Fruit fly (Drosophila melanogaster) whole organism, wandering third instar larva: Measurements from ENCODE around the gene CG46303.

ENCODE experiments used
- CG32264 ChIP-seq: fragments of 200-800 bp; sonication (Bioruptor generic); optimal IDR thresholded peaks from 2 replicates; lab custom pipeline; 2016; ENCODE audit warnings: missing biosample characterization, missing genetic modification characterization
- CG9705 ChIP-seq: fragments of 200-800 bp; sonication (Bioruptor generic); optimal IDR thresholded peaks from 2 replicates; lab custom pipeline; 2018; ENCODE audit warnings: missing biosample characterization, mild to moderate bottlenecking, missing genetic modification characterization
- CrebA ChIP-seq: fragments of 200-800 bp; sonication (Bioruptor generic); optimal IDR thresholded peaks from 2 replicates; lab custom pipeline; 2016; ENCODE audit warnings: missing biosample characterization, mild to moderate bottlenecking, missing genetic modification characterization, borderline replicate concordance
- Dif ChIP-seq: fragments of 200-275, 200-300 bp; sonication (Bioruptor generic); optimal IDR thresholded peaks from 2 replicates; lab custom pipeline; 2018; ENCODE audit warnings: missing biosample characterization, missing genetic modification characterization; ENCODE audit not compliant: partially characterized antibody
- GATAd ChIP-seq: sonication (Bioruptor generic); optimal IDR thresholded peaks from 2 replicates; lab custom pipeline; 2016; ENCODE audit warnings: missing biosample characterization, missing genetic modification characterization
- HLH106 ChIP-seq: fragments of 200-800 bp; optimal IDR thresholded peaks from 3 replicates; lab custom pipeline; 2019; ENCODE audit warnings: missing biosample characterization, mild to moderate bottlenecking, missing genetic modification characterization, moderate library complexity
- Hnf4 ChIP-seq: fragments of 200-800 bp; sonication (Bioruptor generic); optimal IDR thresholded peaks from 2 replicates; lab custom pipeline; 2016; ENCODE audit warnings: missing biosample characterization, mild to moderate bottlenecking, missing genetic modification characterization
- Hr78 ChIP-seq: fragments of >200 bp; optimal IDR thresholded peaks from 2 replicates; lab custom pipeline; 2017; ENCODE audit warnings: missing biosample characterization, missing genetic modification characterization
- Hr83 ChIP-seq: fragments of 200-300 bp; sonication (Bioruptor generic); optimal IDR thresholded peaks from 2 replicates; lab custom pipeline; 2016; ENCODE audit warnings: missing biosample characterization, mild to moderate bottlenecking, missing genetic modification characterization, moderate library complexity; ENCODE audit not compliant: poor library complexity, severe bottlenecking
- Mio ChIP-seq: sonication (Bioruptor generic); optimal IDR thresholded peaks from 2 replicates; lab custom pipeline; 2016; ENCODE audit warnings: missing biosample characterization, missing genetic modification characterization
- Rel ChIP-seq, 2 experiments: fragments of 200-800 bp; sonication (Bioruptor generic) in 1 of 2; optimal IDR thresholded peaks; 2 replicates in 1 of 2; 3 replicates in 1 of 2; lab custom pipeline; 2016 to 2019; ENCODE audit warnings: mild to moderate bottlenecking in 2 of 2, missing biosample characterization in 2 of 2, missing genetic modification characterization in 2 of 2, moderate library complexity in 1 of 2
- Sp1 ChIP-seq: fragments of 200-800 bp; sonication (Bioruptor generic); optimal IDR thresholded peaks from 3 replicates; lab custom pipeline; 2019; ENCODE audit warnings: missing biosample characterization, mild to moderate bottlenecking, missing genetic modification characterization, moderate library complexity
- Vsx2 ChIP-seq: fragments of 200-300, 225-300 bp; sonication (Bioruptor generic); optimal IDR thresholded peaks from 2 replicates; lab custom pipeline; 2018; ENCODE audit warnings: missing biosample characterization, missing genetic modification characterization; ENCODE audit not compliant: partially characterized antibody
- br ChIP-seq: fragments of 200-800 bp; sonication (Bioruptor generic); optimal IDR thresholded peaks from 2 replicates; lab custom pipeline; 2016; ENCODE audit warnings: missing biosample characterization, missing genetic modification characterization
- dl ChIP-seq, 2 experiments: fragments of 175-275, 200-275 bp in 1 of 2; fragments of 200-275 bp in 1 of 2; sonication (Bioruptor generic); optimal IDR thresholded peaks; lab custom pipeline; 2018; ENCODE audit warnings: mild to moderate bottlenecking in 2 of 2, missing biosample characterization in 2 of 2, missing genetic modification characterization in 2 of 2, moderate library complexity in 2 of 2; ENCODE audit not compliant: partially characterized antibody in 2 of 2, insufficient read depth in 1 of 2
- dmrt93B ChIP-seq: fragments of 200-800 bp; sonication (Bioruptor generic); optimal IDR thresholded peaks from 2 replicates; lab custom pipeline; 2018; ENCODE audit warnings: missing biosample characterization, mild to moderate bottlenecking, missing genetic modification characterization
- dsf ChIP-seq: sonication (Bioruptor generic); optimal IDR thresholded peaks from 2 replicates; lab custom pipeline; 2016; ENCODE audit warnings: missing biosample characterization, missing genetic modification characterization, borderline replicate concordance
- ey ChIP-seq: fragments of 200-800 bp; sonication (Bioruptor generic); optimal IDR thresholded peaks from 2 replicates; lab custom pipeline; 2016; ENCODE audit warnings: missing biosample characterization, missing genetic modification characterization
- foxo ChIP-seq, 2 experiments: fragments of 200-800 bp; sonication (Bioruptor generic); optimal IDR thresholded peaks; 2 replicates in 1 of 2; 3 replicates in 1 of 2; lab custom pipeline; 2016 to 2017; ENCODE audit warnings: missing biosample characterization in 2 of 2, missing genetic modification characterization in 2 of 2
- fru ChIP-seq: fragments of 200-800 bp; sonication (Bioruptor generic); optimal IDR thresholded peaks from 3 replicates; lab custom pipeline; 2016; ENCODE audit warnings: missing biosample characterization, mild to moderate bottlenecking, missing genetic modification characterization
- h ChIP-seq: fragments of 200-800 bp; sonication (Bioruptor generic); optimal IDR thresholded peaks from 3 replicates; lab custom pipeline; 2016; ENCODE audit warnings: missing biosample characterization, mild to moderate bottlenecking, missing genetic modification characterization
- jim ChIP-seq: fragments of 175-275, 200-325 bp; sonication (Bioruptor generic); optimal IDR thresholded peaks from 2 replicates; lab custom pipeline; 2016; ENCODE audit warnings: missing biosample characterization, mild to moderate bottlenecking, missing genetic modification characterization
- lola ChIP-seq: fragments of >200 bp; optimal IDR thresholded peaks from 2 replicates; lab custom pipeline; 2017; ENCODE audit warnings: missing biosample characterization, missing genetic modification characterization
- pan ChIP-seq: fragments of >200 bp; optimal IDR thresholded peaks from 2 replicates; lab custom pipeline; 2017
- psq ChIP-seq: fragments of 200-800 bp; sonication (Bioruptor generic); optimal IDR thresholded peaks from 3 replicates; lab custom pipeline; 2017; ENCODE audit warnings: missing biosample characterization, mild to moderate bottlenecking, missing genetic modification characterization, moderate library complexity
- rgr ChIP-seq: fragments of 200-800 bp; sonication (Bioruptor generic); optimal IDR thresholded peaks from 3 replicates; lab custom pipeline; 2016; ENCODE audit warnings: missing biosample characterization, mild to moderate bottlenecking, missing genetic modification characterization
- sage ChIP-seq: fragments of 200-800 bp; sonication (Bioruptor generic); optimal IDR thresholded peaks from 2 replicates; lab custom pipeline; 2016; ENCODE audit warnings: missing biosample characterization, mild to moderate bottlenecking, missing genetic modification characterization
- usp ChIP-seq: fragments of >200 bp; optimal IDR thresholded peaks from 2 replicates; lab custom pipeline; 2017; ENCODE audit warnings: missing biosample characterization, missing genetic modification characterization
- woc ChIP-seq: sonication (Bioruptor generic); optimal IDR thresholded peaks from 2 replicates; lab custom pipeline; 2016; ENCODE audit warnings: missing biosample characterization, mild to moderate bottlenecking, missing genetic modification characterization

Gene CG46303

dm6 chr3R:5861218-5861902 is 39.6 kb downstream of the CG46303 start (continued):
- TF ChIP-seq Sp1 (GFP tag; lab: Kevin White, UChicago) = peak; percentile 35
- TF ChIP-seq CG32264 (GFP tag; lab: Kevin White, UChicago) = no peak
- TF ChIP-seq CrebA (GFP tag; lab: Kevin White, UChicago) = no peak
- TF ChIP-seq br (GFP tag; lab: Kevin White, UChicago) = no peak
- no peak for TF ChIP-seq jim (GFP tag; lab: Kevin White, UChicago)
- TF ChIP-seq Mio (GFP tag; lab: Kevin White, UChicago) = no peak
- TF ChIP-seq dl (GFP tag; optimal IDR thresholded peaks at IDR 0.05; lab: Kevin White, UChicago; ENCODE audit: insufficient read depth in 1 of 2, partially characterized antibody in 2 of 2) = no peak
- TF ChIP-seq lola (GFP tag; lab: Kevin White, UChicago) = no peak
- peak; percentile 39 for TF ChIP-seq fru (GFP tag; lab: Kevin White, UChicago)
- TF ChIP-seq pan (lab: Kevin White, UChicago) = no peak
- TF ChIP-seq sage (GFP tag; lab: Kevin White, UChicago) = no peak

DNA sequence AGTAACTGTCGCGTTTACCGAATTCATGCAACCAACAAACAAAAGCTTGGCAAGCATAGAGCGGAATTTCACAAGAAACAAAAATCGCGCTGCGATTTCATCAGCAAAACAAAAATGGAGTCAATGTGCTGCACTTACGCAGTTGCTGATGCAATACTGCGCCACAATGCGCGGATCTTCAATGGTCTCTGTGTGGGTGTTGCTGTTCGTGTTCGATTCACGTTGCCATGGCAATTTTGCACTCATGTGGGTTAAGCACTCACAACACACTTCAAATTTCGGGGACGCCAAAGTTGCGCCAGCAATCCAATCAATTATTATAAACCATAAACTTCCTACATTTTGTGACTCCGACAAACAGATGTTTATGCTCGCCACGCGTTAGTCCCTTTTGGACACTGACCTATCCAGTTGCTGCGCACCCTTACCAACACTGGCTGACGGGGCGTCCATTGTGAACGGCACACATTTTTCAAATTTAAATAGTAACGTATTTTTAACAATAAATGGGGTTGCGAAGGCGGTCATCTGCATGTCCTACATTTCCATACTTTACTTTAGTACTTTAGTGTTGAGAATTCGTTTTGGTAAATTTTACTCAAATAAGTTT is 40.4 kb downstream of the CG46303 start, which contains the start of gene CG2017:
CG2017 (minus strand) TSS at position 374 of the 610 bp plus-strand sequence.
- TF ChIP-seq psq (GFP tag; lab: Kevin White, UChicago) (no peak), ey (peak; percentile 24), woc (GFP tag; lab: Kevin White, UChicago) (no peak), Hr83 (peak; percentile 72), Sp1 (GFP tag; lab: Kevin White, UChicago) (peak; percentile 18), CrebA (GFP tag; lab: Kevin White, UChicago) (no peak), GATAd (GFP tag; lab: Kevin White, UChicago) (no peak), dmrt93B (peak; percentile 8), HLH106 (tag; lab: Kevin White, UChicago) (peak; percentile 53), Vsx2 (no peak), CG9705 (GFP tag; lab: Kevin White, UChicago) (peak; percentile 48), jim (GFP tag; lab: Kevin White, UChicago) (no peak), Hnf4 (GFP tag; lab: Kevin White, UChicago) (peak; percentile 67), fru (GFP tag; lab: Kevin White, UChicago) (peak; percentile 41), Rel (GFP tag; optimal IDR thresholded peaks at IDR 0.05; lab: Kevin White, UChicago) (no peak), Rel (tag; optimal IDR thresholded peaks at IDR 0.05; lab: Kevin White, UChicago) (peak; percentile 51), h (peak; percentile 47), Hr78 (GFP tag; lab: Kevin White, UChicago) (no peak), br (GFP tag; lab: Kevin White, UChicago) (peak; percentile 40), rgr (GFP tag; lab: Kevin White, UChicago) (peak; percentile 60), foxo (GFP tag; optimal IDR thresholded peaks at IDR 0.05; lab: Kevin White, UChicago) (peak in 1 of 2 experiments; percentile 49), Dif (peak; percentile 27), usp (GFP tag; lab: Kevin White, UChicago) (no peak)

DNA sequence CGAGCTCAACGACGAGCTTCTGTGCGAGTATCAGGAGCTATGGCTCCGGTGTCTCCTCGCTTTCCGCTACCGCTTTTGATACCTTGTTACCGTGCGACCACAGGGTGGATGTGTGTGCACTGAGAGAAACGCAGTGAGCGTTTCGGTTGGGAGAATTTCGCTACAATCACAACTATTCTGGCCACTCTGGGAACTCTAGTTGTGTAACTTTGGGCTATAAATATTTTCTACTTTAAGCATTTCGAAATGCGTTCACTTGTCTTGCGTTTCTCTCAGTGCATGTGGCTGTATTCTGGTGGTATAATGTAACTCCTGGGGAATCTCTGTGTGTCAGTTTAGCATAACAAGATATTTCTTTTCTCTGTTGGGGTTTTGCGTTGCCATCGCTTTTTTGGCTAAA is 49.6 kb downstream of the CG46303 start:
- no peak for TF ChIP-seq dsf
- no peak for TF ChIP-seq Hr78 (GFP tag; lab: Kevin White, UChicago)
- peak in 1 of 2 experiments; percentile 5 for TF ChIP-seq foxo (GFP tag; optimal IDR thresholded peaks at IDR 0.05; lab: Kevin White, UChicago)
- no peak for TF ChIP-seq br (GFP tag; lab: Kevin White, UChicago)
- no peak for TF ChIP-seq Hr83
